Worm (Caenorhabditis elegans) whole organism, early embryonic: ENCODE results near the gene B0524.5.

Experiments
- B0310.2 ChIP-seq: sonication (generic microtip); optimal IDR thresholded peaks from 2 replicates; lab custom pipeline; 2016; ENCODE audit warnings: mild to moderate bottlenecking, missing genetic modification characterization, missing compliant biosample characterization
- F13C5.2 ChIP-seq: sonication (generic microtip); optimal IDR thresholded peaks from 2 replicates; lab custom pipeline; 2017; ENCODE audit warnings: mild to moderate bottlenecking, missing genetic modification characterization, inconsistent platforms, missing compliant biosample characterization
- aly-1 ChIP-seq: sonication (generic microtip); optimal IDR thresholded peaks from 2 replicates; lab custom pipeline; 2016; ENCODE audit warnings: missing genetic modification characterization, missing compliant biosample characterization
- ama-1 ChIP-seq: fragments of 150-350 bp; optimal IDR thresholded peaks from 2 replicates; lab custom pipeline; 2014
- ceh-13 ChIP-seq: fragments of 200-800 bp; sonication (Bioruptor generic); optimal IDR thresholded peaks from 2 replicates; lab custom pipeline; 2018; ENCODE audit warnings: mild to moderate bottlenecking, missing genetic modification characterization, missing compliant biosample characterization
- ceh-36 ChIP-seq: sonication (generic microtip); optimal IDR thresholded peaks from 2 replicates; lab custom pipeline; 2016; ENCODE audit warnings: missing genetic modification characterization, inconsistent platforms, missing compliant biosample characterization
- ets-7 ChIP-seq: sonication (generic microtip); optimal IDR thresholded peaks from 2 replicates; lab custom pipeline; 2016; ENCODE audit warnings: missing genotype, missing genetic modification characterization, missing compliant biosample characterization
- flt-1 ChIP-seq: fragments of 200-800 bp; sonication (Bioruptor generic); IDR thresholded peaks from 2 replicates; pipeline ENCODE4 v1.3.6; 2022; ENCODE audit warnings: missing genetic modification characterization, missing compliant biosample characterization
- hmg-4 ChIP-seq: fragments of 200-800 bp; sonication (Bioruptor generic); optimal IDR thresholded peaks from 2 replicates; lab custom pipeline; 2018; ENCODE audit warnings: mild to moderate bottlenecking, missing genetic modification characterization, missing compliant biosample characterization
- hnd-1 ChIP-seq: sonication (generic microtip); optimal IDR thresholded peaks from 2 replicates; lab custom pipeline; 2016; ENCODE audit warnings: missing genetic modification characterization, missing compliant biosample characterization
- pes-1 ChIP-seq: fragments of 200-800 bp; sonication (Bioruptor generic); IDR thresholded peaks from 2 replicates; pipeline ENCODE4 v1.3.6; 2022; ENCODE audit warnings: missing genetic modification reagents, missing genetic modification characterization, missing compliant biosample characterization
- scrt-1 ChIP-seq: fragments of 200-800 bp; sonication (Bioruptor generic); IDR thresholded peaks from 2 replicates; pipeline ENCODE4 v1.3.6; 2022; ENCODE audit warnings: missing genetic modification characterization, missing compliant biosample characterization
- sea-1 ChIP-seq: fragments of 200-800 bp; sonication (Bioruptor generic); conservative IDR thresholded peaks from 2 replicates; pipeline ENCODE4 v1.3.6; 2022; ENCODE audit warnings: missing genetic modification characterization, missing compliant biosample characterization
- tbx-11 ChIP-seq: fragments of 200-800 bp; sonication (Bioruptor generic); IDR thresholded peaks from 2 replicates; pipeline ENCODE4 v1.3.6; 2022; ENCODE audit warnings: missing genetic modification characterization, missing compliant biosample characterization
- tbx-37 ChIP-seq: fragments of 200-800 bp; sonication (Bioruptor generic); conservative IDR thresholded peaks from 2 replicates; pipeline ENCODE4 v1.3.6; 2022; ENCODE audit warnings: missing genetic modification reagents, missing genetic modification characterization, missing compliant biosample characterization
- tra-4 ChIP-seq: sonication (generic microtip); optimal IDR thresholded peaks from 2 replicates; lab custom pipeline; 2017; ENCODE audit warnings: missing genetic modification characterization, missing compliant biosample characterization

B0524.5 gene

ce11 chrIII:1893851-1894250 is at the start of gene B0524.5, which contains the start of gene B0524.2:
Gene B0524.5, minus strand, starts transcription at chrIII:1893890.
Gene B0524.2, plus strand, starts transcription at chrIII:1894057.
- no peak for TF ChIP-seq ama-1 (lab: Kevin White, UChicago)
- no peak for TF ChIP-seq ets-7 (tag; lab: Kevin White, UChicago)
- TF ChIP-seq aly-1: no peak
- no peak for TF ChIP-seq ceh-36 (tag; lab: Kevin White, UChicago)
- no peak for TF ChIP-seq B0310.2 (tag; lab: Kevin White, UChicago)
- no peak for TF ChIP-seq F13C5.2 (tag; lab: Kevin White, UChicago)
- TF ChIP-seq tra-4 (tag; lab: Kevin White, UChicago): no peak

DNA sequence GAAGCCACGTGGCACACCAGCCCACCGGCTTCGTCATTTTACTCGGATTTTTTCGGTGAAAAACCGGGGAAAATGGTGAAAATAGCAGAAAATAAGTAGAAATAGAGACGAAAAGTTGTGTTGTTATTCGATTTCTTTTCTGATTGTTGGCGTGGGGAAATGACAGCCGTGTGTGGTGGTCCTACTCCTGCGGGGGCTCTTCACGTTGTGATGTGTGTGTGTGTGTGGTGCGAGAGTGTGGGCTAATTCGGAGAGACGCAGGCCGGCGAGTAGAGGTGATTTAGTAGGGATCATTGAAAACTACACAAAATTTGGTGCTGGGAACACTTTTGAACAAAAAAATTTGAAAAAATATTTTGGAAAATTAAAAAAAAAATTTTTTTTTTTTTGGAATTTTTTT is 49.8 kb upstream of the B0524.5 start, which contains the start of gene F53A3.1:
Gene F53A3.1 (minus strand): TSS at position 150 of the 400 bp plus-strand sequence.
- TF ChIP-seq flt-1 (GFP tag; lab: Robert Waterston, UW) (no peak), pes-1 (GFP tag; lab: Robert Waterston, UW) (0 out of 2 replicates have a peak, but pooled peaks have one; percentile 27)

- no peak for TF ChIP-seq tbx-37 (GFP tag; lab: Robert Waterston, UW)
These were observed 45.9 kb upstream of the B0524.5 start for ce11 chrIII:1939625-1939988.

DNA sequence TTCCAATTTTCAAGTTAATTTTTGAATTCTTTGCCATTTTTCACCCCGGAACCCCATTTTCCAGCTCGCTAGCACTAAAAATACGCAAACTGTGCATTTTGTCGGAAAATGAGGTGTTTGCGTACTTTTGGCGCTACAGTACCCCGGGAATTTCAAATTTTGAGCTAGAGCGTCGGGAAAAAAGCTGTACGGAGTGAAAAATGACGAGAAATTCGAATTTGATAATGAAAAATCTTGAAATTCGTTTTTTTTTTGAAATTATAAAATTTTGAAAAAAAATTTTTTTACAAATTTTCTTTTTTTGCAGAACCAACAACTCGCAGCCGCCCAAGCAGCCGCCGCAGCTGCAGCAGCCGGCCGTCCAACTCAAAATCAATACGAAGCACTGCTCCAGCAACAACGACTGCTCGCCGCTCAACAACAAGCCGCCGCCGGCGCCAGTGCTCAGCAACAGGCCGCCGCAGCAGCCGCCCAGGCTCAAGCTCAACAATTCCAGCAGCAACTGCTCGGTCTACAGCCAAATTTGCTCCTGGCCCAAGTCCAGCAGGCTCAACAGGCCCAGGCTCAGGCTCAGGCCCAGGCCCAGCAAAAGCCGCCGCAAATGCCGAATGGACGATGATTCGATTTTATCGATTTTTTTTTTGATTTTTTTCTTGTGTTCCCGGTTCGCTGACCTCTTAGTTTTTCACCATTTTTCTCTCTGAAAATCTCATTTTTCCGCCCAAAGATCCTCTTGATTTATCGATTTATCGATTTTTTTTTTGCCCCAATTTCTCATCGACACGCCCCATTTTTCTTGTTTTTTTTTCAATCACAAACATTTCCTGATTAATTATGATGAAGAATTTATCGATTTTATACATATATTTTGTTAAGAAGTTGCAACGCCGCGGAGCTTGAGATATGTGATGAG is 45.3 kb upstream of the B0524.5 start:
- no peak for TF ChIP-seq hmg-4
- peak; percentile 40; the same call in 1 of the 2 replicates for TF ChIP-seq pes-1 (GFP tag; lab: Robert Waterston, UW)

ce11 chrIII:1937879-1938438 is 44.3 kb upstream of the B0524.5 start:
- 0 out of 2 replicates have a peak, but pooled peaks have one; percentile 17 for TF ChIP-seq pes-1 (GFP tag; lab: Robert Waterston, UW)
- TF ChIP-seq ets-7 (tag; lab: Kevin White, UChicago): no peak
- TF ChIP-seq tra-4 (tag; lab: Kevin White, UChicago): no peak
- no peak for TF ChIP-seq hmg-4
- no peak for TF ChIP-seq ceh-36 (tag; lab: Kevin White, UChicago)
- no peak for TF ChIP-seq F13C5.2 (tag; lab: Kevin White, UChicago)
- TF ChIP-seq ama-1 (lab: Kevin White, UChicago): no peak
- TF ChIP-seq ceh-13: no peak
- no peak for TF ChIP-seq tbx-11 (GFP tag; lab: Robert Waterston, UW)

- TF ChIP-seq tbx-11 (GFP tag; lab: Robert Waterston, UW) (no peak), scrt-1 (no peak), tbx-37 (GFP tag; lab: Robert Waterston, UW) (no peak), tra-4 (tag; lab: Kevin White, UChicago) (no peak), F13C5.2 (tag; lab: Kevin White, UChicago) (no peak), hnd-1 (no peak), ceh-13 (no peak), pes-1 (GFP tag; lab: Robert Waterston, UW) (no peak)
These were observed 40.5 kb upstream of the B0524.5 start for ce11 chrIII:1934141-1934540.

ce11 chrIII:1932018-1932417 is 38.3 kb upstream of the B0524.5 start:
- TF ChIP-seq ceh-36 (tag; lab: Kevin White, UChicago) (no peak), F13C5.2 (tag; lab: Kevin White, UChicago) (no peak), ceh-13 (no peak), ets-7 (tag; lab: Kevin White, UChicago) (no peak)

- TF ChIP-seq tra-4 (tag; lab: Kevin White, UChicago) (no peak), sea-1 (GFP tag; lab: Robert Waterston, UW) (no peak), ets-7 (tag; lab: Kevin White, UChicago) (no peak), tbx-37 (GFP tag; lab: Robert Waterston, UW) (no peak), flt-1 (GFP tag; lab: Robert Waterston, UW) (no peak), tbx-11 (GFP tag; lab: Robert Waterston, UW) (no peak), B0310.2 (tag; lab: Kevin White, UChicago) (no peak), ama-1 (lab: Kevin White, UChicago) (no peak), aly-1 (no peak)
These were observed 37.8 kb upstream of the B0524.5 start for ce11 chrIII:1931509-1931908.

DNA sequence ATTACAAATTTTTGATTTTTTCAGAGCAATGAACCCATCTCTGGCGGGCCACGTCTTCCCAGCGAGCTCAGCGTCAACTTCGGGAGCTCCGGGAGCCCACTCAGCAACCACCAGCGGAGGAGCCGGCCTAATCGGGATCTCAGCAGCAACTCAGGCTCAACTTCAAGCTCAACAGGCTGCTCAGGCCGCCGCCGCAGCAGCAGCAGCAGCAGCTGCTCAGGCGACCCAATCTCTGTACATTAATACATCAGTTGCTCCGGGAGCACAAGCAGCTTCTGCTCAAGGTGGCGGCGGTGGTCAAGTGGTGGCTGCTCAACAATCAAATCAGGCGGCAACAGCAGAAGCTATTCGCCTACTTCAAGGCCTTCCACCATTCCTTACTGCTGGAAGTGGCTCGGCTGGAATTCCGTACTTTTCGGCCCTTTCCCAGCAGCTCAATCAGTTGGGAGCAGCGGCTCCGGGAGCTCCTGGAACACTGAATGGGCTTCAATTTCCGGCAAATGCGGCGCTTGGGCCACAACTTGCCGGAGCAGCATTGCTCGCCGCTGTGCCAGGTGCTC is 37.1 kb upstream of the B0524.5 start:
- TF ChIP-seq ceh-13 (no peak), tbx-37 (GFP tag; lab: Robert Waterston, UW) (no peak), hnd-1 (no peak), tbx-11 (GFP tag; lab: Robert Waterston, UW) (no peak), flt-1 (GFP tag; lab: Robert Waterston, UW) (no peak), scrt-1 (no peak), ets-7 (tag; lab: Kevin White, UChicago) (no peak), F13C5.2 (tag; lab: Kevin White, UChicago) (no peak)
